Worm (Caenorhabditis elegans) whole organism, L1 larva: Measurements from ENCODE around the gene nhr-182.

ENCODE experiments used
- aly-2 ChIP-seq: fragments of 150-350 bp; optimal IDR thresholded peaks from 2 replicates; lab custom pipeline; 2014; ENCODE audit warnings: missing biosample characterization, missing genetic modification characterization
- ceh-63 ChIP-seq: fragments of 200-800 bp; sonication (Bioruptor generic); optimal IDR thresholded peaks from 2 replicates; lab custom pipeline; 2018; ENCODE audit warnings: mild to moderate bottlenecking, missing genetic modification characterization, missing compliant biosample characterization
- mep-1 ChIP-seq: fragments of 150-350 bp; optimal IDR thresholded peaks from 2 replicates; lab custom pipeline; 2014; ENCODE audit warnings: missing biosample characterization, missing genetic modification characterization

- no peak for TF ChIP-seq mep-1
- no peak for TF ChIP-seq aly-2 (tag; lab: Kevin White, UChicago)
- TF ChIP-seq ceh-63 (GFP tag; lab: Kevin White, UChicago): no peak
Observed at ce11 chrV:2274253-2274892, 14.6 kb upstream of the nhr-182 start, which contains the start of the genes Y5H2A.4 and abu-4.
